Worm (Caenorhabditis elegans) whole organism, mixed stage, embryonic: ENCODE data around the gene ddp-1.
A peak's percentile ranks its signal among the peaks of the same experiment; 100 is the strongest.

Experiments used
- M03D4.4 ChIP-seq: sonication (generic microtip); optimal IDR thresholded peaks from 2 replicates; lab custom pipeline; 2017; ENCODE audit warnings: mild to moderate bottlenecking, missing genetic modification characterization, missing compliant biosample characterization
- blmp-1 ChIP-seq: fragments of 150-350 bp; optimal IDR thresholded peaks from 2 replicates; lab custom pipeline; 2014; ENCODE audit warnings: missing biosample characterization, missing genetic modification characterization
- ceh-39 ChIP-seq: fragments of 150-350 bp; optimal IDR thresholded peaks from 2 replicates; lab custom pipeline; 2014; ENCODE audit warnings: missing biosample characterization, missing genetic modification characterization
- ceh-43 ChIP-seq: fragments of 200-800 bp; sonication (Bioruptor generic); optimal IDR thresholded peaks from 2 replicates; lab custom pipeline; 2018; ENCODE audit warnings: mild to moderate bottlenecking, missing genetic modification characterization, moderate library complexity, missing compliant biosample characterization
- ceh-83 ChIP-seq: fragments of 200-800 bp; sonication (Bioruptor generic); optimal IDR thresholded peaks from 2 replicates; lab custom pipeline; 2018; ENCODE audit warnings: mild to moderate bottlenecking, missing genetic modification characterization, missing compliant biosample characterization
- ces-1 ChIP-seq: fragments of 150-350 bp; optimal IDR thresholded peaks from 2 replicates; lab custom pipeline; 2014; ENCODE audit warnings: missing biosample characterization, missing genetic modification reagents, missing genetic modification characterization
- cnd-1 ChIP-seq: fragments of 200-800 bp; sonication (Bioruptor generic); optimal IDR thresholded peaks from 2 replicates; lab custom pipeline; 2018; ENCODE audit warnings: mild to moderate bottlenecking, missing genetic modification characterization, missing compliant biosample characterization
- elt-3 ChIP-seq: fragments of 150-350 bp; optimal IDR thresholded peaks from 2 replicates; lab custom pipeline; 2014; ENCODE audit warnings: missing biosample characterization, missing genetic modification characterization
- ham-2 ChIP-seq: fragments of 200-800 bp; sonication (Bioruptor generic); optimal IDR thresholded peaks from 2 replicates; lab custom pipeline; 2018; ENCODE audit warnings: mild to moderate bottlenecking, missing genetic modification characterization, missing compliant biosample characterization
- lin-13 ChIP-seq: fragments of 150-350 bp; optimal IDR thresholded peaks from 2 replicates; lab custom pipeline; 2014; ENCODE audit warnings: missing biosample characterization, missing genetic modification characterization
- lin-32 ChIP-seq: fragments of 200-800 bp; sonication (Bioruptor generic); optimal IDR thresholded peaks from 2 replicates; lab custom pipeline; 2018; ENCODE audit warnings: mild to moderate bottlenecking, missing genetic modification characterization, missing compliant biosample characterization
- lsy-2 ChIP-seq: fragments of 150-350 bp; optimal IDR thresholded peaks from 2 replicates; lab custom pipeline; 2014; ENCODE audit warnings: missing biosample characterization, missing genetic modification characterization
- mab-5 ChIP-seq: fragments of 150-350 bp; optimal IDR thresholded peaks from 2 replicates; lab custom pipeline; 2014; ENCODE audit warnings: missing biosample characterization, missing genetic modification characterization
- mep-1 ChIP-seq: fragments of 150-350 bp; optimal IDR thresholded peaks from 2 replicates; lab custom pipeline; 2017; ENCODE audit warnings: missing biosample characterization, missing genetic modification reagents, missing genetic modification characterization, inconsistent platforms
- mls-2 ChIP-seq: sonication (generic microtip); optimal IDR thresholded peaks from 2 replicates; lab custom pipeline; 2016; ENCODE audit warnings: mild to moderate bottlenecking, missing genetic modification characterization, moderate library complexity, missing compliant biosample characterization
- nhr-2 ChIP-seq: fragments of 150-350 bp; optimal IDR thresholded peaks from 2 replicates; lab custom pipeline; 2014; ENCODE audit warnings: missing biosample characterization, missing genetic modification characterization
- nhr-237 ChIP-seq: fragments of 150-350 bp; optimal IDR thresholded peaks from 2 replicates; lab custom pipeline; 2014; ENCODE audit warnings: missing biosample characterization, missing genetic modification characterization
- nhr-76 ChIP-seq: sonication (generic microtip); optimal IDR thresholded peaks from 2 replicates; lab custom pipeline; 2017; ENCODE audit warnings: missing biosample characterization, missing genetic modification characterization
- pha-4 ChIP-seq: fragments of 150-350 bp; optimal IDR thresholded peaks from 2 replicates; lab custom pipeline; 2018; ENCODE audit warnings: missing biosample characterization, missing genetic modification reagents, missing genetic modification characterization
- sem-2 ChIP-seq: fragments of 200-800 bp; sonication (Bioruptor generic); optimal IDR thresholded peaks from 2 replicates; lab custom pipeline; 2018; ENCODE audit warnings: mild to moderate bottlenecking, missing genetic modification characterization, missing compliant biosample characterization
- tbx-8 ChIP-seq: fragments of 200-800 bp; sonication (Bioruptor generic); optimal IDR thresholded peaks from 2 replicates; lab custom pipeline; 2018; ENCODE audit warnings: mild to moderate bottlenecking, missing genetic modification characterization, moderate library complexity, missing compliant biosample characterization
- unc-120 ChIP-seq: sonication (generic microtip); optimal IDR thresholded peaks from 2 replicates; lab custom pipeline; 2017; ENCODE audit warnings: missing genetic modification characterization, missing compliant biosample characterization; ENCODE audit not compliant: poor library complexity, severe bottlenecking
- unc-39 ChIP-seq: fragments of 150-350 bp; optimal IDR thresholded peaks from 2 replicates; lab custom pipeline; 2014; ENCODE audit warnings: missing biosample characterization, missing genetic modification characterization
- ztf-11 ChIP-seq: fragments of 150-350 bp; optimal IDR thresholded peaks from 2 replicates; lab custom pipeline; 2014; ENCODE audit warnings: missing biosample characterization, missing genetic modification characterization

Gene ddp-1

DNA sequence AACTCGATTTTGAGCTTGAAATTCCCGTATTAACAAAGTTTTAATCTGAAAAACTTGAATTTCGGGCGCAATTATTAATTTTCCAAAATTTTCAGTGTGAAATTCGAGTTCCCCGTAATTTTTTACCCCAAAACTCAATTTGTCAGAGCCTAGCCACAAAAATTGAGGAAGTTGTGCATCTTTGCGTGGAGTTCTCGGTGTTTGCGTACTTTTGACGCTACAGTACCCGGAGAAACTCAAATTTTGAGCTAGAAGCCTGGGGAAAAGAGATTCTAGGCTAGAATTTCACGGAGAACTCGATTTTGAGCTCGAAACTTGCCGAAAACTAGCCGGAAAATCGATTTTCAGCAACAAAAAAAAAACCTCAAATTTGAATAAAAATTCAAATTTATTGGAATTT, 40.7 kb downstream of the ddp-1 start:
- peak; percentile 22 for TF ChIP-seq lsy-2 (tag; lab: Kevin White, UChicago)

ce11 chrIII:1903966-1904365, 44.3 kb downstream of the ddp-1 start:
- TF ChIP-seq lin-32 (GFP tag; lab: Kevin White, UChicago) (no peak), M03D4.4 (tag; lab: Kevin White, UChicago) (no peak), elt-3 (tag; lab: Kevin White, UChicago) (no peak), ceh-83 (GFP tag; lab: Kevin White, UChicago) (no peak), unc-39 (tag; lab: Kevin White, UChicago) (no peak), ceh-39 (tag; lab: Kevin White, UChicago) (no peak), lsy-2 (tag; lab: Kevin White, UChicago) (no peak), mep-1 (tag; lab: Kevin White, UChicago) (no peak), ham-2 (no peak), nhr-76 (tag; lab: Kevin White, UChicago) (no peak), pha-4 (no peak), sem-2 (GFP tag; lab: Kevin White, UChicago) (no peak), ceh-43 (no peak), mab-5 (tag; lab: Kevin White, UChicago) (no peak), unc-120 (tag; lab: Kevin White, UChicago) (no peak), ztf-11 (tag; lab: Kevin White, UChicago) (no peak), cnd-1 (no peak)

DNA sequence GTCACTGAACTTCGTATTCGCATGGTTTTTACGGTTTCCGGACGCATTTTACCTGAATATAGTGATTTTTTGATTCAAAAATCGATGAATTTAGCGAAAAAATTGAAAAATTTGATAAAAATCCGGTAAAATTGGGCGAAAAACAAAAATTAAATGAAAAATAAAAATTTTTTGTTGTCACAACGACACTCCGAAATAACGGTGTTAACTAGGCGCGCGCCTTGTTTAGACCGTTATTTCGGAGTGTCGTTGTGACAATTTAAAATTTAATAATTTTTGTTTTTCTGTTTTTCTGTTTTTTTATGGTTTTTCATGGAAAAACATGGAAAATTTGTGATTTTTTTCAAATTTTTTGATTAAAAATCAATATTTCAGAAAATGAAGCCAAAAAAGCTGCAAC, 45.9 kb downstream of the ddp-1 start, which contains the start of the genes B0524.6 and pqn-41:
B0524.6 (minus strand) TSS at position 52 of the 400 bp plus-strand sequence.
pqn-41 (plus strand) TSS at position 370 of the 400 bp plus-strand sequence.
- TF ChIP-seq ham-2 (no peak), ceh-83 (GFP tag; lab: Kevin White, UChicago) (no peak), nhr-237 (tag; lab: Kevin White, UChicago) (peak; percentile 39), ceh-43 (no peak), blmp-1 (tag; lab: Kevin White, UChicago) (no peak), mab-5 (tag; lab: Kevin White, UChicago) (peak; percentile 6), lsy-2 (tag; lab: Kevin White, UChicago) (peak; percentile 79), tbx-8 (no peak), ces-1 (peak; percentile 93), nhr-2 (no peak), unc-39 (tag; lab: Kevin White, UChicago) (no peak), M03D4.4 (tag; lab: Kevin White, UChicago) (no peak), mls-2 (tag; lab: Kevin White, UChicago) (no peak), lin-13 (tag; lab: Kevin White, UChicago) (peak; percentile 60), pha-4 (peak; percentile 30)
